Worm (Caenorhabditis elegans): ENCODE data around the gene F17E9.3.

DNA sequence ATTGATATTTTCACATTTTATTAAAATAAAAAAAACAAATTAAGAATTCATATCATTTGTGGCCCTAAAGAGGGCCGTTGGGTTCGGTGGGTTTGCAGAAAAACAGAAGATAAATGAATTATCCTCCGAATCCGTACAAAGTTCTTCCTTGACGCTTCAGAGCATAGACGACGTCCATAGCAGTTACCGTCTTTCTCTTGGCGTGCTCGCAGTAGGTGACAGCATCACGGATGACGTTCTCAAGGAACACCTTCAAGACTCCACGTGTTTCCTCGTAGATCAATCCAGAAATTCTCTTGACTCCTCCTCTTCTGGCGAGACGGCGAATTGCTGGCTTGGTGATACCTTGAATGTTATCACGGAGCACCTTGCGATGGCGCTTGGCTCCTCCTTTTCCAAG is 21.1 kb upstream of the F17E9.3 start:
- TF ChIP-seq lin-15B (tag; optimal IDR thresholded peaks at IDR 0.05): no peak
- no peak for TF ChIP-seq ceh-82 (tag; optimal IDR thresholded peaks at IDR 0.05)
- TF ChIP-seq aly-2 (tag; optimal IDR thresholded peaks at IDR 0.05): no peak
- TF ChIP-seq fos-1 (tag; optimal IDR thresholded peaks at IDR 0.05): no peak
- TF ChIP-seq ZK546.5 (tag; optimal IDR thresholded peaks at IDR 0.05): no peak
- TF ChIP-seq pqm-1 (tag; optimal IDR thresholded peaks at IDR 0.05): no peak
- TF ChIP-seq nhr-11 (tag; optimal IDR thresholded peaks at IDR 0.05): no peak
- no peak for TF ChIP-seq mxl-3 (GFP tag; optimal IDR thresholded peaks at IDR 0.05)
- no peak for TF ChIP-seq F49E8.2 (tag; optimal IDR thresholded peaks at IDR 0.05; ENCODE audit: borderline replicate concordance)
- no peak for TF ChIP-seq ama-1 (optimal IDR thresholded peaks at IDR 0.05)
- no peak for TF ChIP-seq egl-27 (tag; optimal IDR thresholded peaks at IDR 0.05)
